Fruit fly (Drosophila melanogaster): ENCODE measurements around the gene CG14891.
A peak's percentile ranks its signal among the peaks of the same experiment; 100 is the strongest.

The CG14891 gene

DNA sequence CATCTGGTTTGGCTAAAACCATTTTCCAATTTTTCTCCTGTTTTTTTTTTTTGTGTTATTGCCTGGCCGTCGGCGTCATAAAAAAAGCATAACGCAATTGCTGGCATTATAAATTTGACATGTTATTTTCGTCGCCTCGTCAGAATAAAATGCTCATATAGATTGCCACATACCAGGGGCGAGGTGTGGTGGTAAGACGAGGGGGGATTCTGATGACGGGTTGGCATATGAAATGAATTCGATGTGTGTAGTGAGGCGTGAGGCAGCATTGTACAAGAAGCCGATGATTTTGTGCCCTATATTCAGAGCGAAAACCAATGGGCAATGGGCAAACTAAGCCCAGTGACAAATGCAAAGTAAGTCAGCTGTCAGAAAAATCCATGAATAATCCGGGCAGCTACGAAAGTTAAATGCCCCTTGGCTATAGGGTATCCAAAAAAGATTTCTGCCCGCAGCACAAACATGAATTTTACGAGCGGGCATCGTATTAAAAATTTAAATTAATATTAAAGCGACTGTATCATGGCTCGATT lies 12.6 kb upstream of the CG14891 start (continued):
- TF ChIP-seq Awh (GFP tag; IDR thresholded peaks at IDR 0.05) (no peak), pnt (GFP tag; optimal IDR thresholded peaks at IDR 0.05) (no peak), MESR4 (GFP tag; optimal IDR thresholded peaks at IDR 0.05) (no peak), nom (GFP tag; optimal IDR thresholded peaks at IDR 0.05) (no peak), Dll (GFP tag; IDR thresholded peaks at IDR 0.05; ENCODE audit: partially characterized antibody) (no peak), CG11723 (GFP tag; optimal IDR thresholded peaks at IDR 0.05) (no peak), zfh1 (GFP tag; IDR thresholded peaks at IDR 0.05) (no peak), ttk (GFP tag; IDR thresholded peaks at IDR 0.05) (0 out of 2 replicates have a peak, but pooled peaks have one; percentile 11), CG33557 (GFP tag; optimal IDR thresholded peaks at IDR 0.05) (no peak), sens-2 (GFP tag; IDR thresholded peaks at IDR 0.05) (no peak), B-H2 (GFP tag; optimal IDR thresholded peaks at IDR 0.05) (no peak), sens (GFP tag) (peak; percentile 40), CG31441 (GFP tag; IDR thresholded peaks at IDR 0.05) (no peak), HmgZ (tag; optimal IDR thresholded peaks at IDR 0.05) (no peak), CG32772 (GFP tag; IDR thresholded peaks at IDR 0.05) (0 out of 2 replicates have a peak, but pooled peaks have one; percentile 36), CG12942 (GFP tag; optimal IDR thresholded peaks at IDR 0.05) (no peak), Hmr (GFP tag; optimal IDR thresholded peaks at IDR 0.05) (no peak), CG10267 (tag; optimal IDR thresholded peaks at IDR 0.05) (no peak), sima (GFP tag; optimal IDR thresholded peaks at IDR 0.05) (no peak), HHEX (GFP tag; optimal IDR thresholded peaks at IDR 0.05) (no peak), CG12104 (GFP tag; optimal IDR thresholded peaks at IDR 0.05) (no peak), gro (GFP tag; optimal IDR thresholded peaks at IDR 0.05) (no peak), ind (GFP tag; optimal IDR thresholded peaks at IDR 0.05) (peak; percentile 12), CG4707 (GFP tag; optimal IDR thresholded peaks at IDR 0.05) (no peak), CG1024 (GFP tag; IDR thresholded peaks at IDR 0.05) (no peak), ase (GFP tag; IDR thresholded peaks at IDR 0.05) (0 out of 3 replicates have a peak, but pooled peaks have one; percentile 25), emc (GFP tag; optimal IDR thresholded peaks at IDR 0.05) (no peak), croc (GFP tag; conservative IDR thresholded peaks at IDR 0.05) (no peak), sob (GFP tag; IDR thresholded peaks at IDR 0.05) (no peak), hbn (GFP tag; IDR thresholded peaks at IDR 0.05; ENCODE audit: partially characterized antibody) (no peak), gcm2 (GFP tag; optimal IDR thresholded peaks at IDR 0.05) (no peak), CG3726 (GFP tag; IDR thresholded peaks at IDR 0.05) (no peak), nau (GFP tag; optimal IDR thresholded peaks at IDR 0.05) (no peak), CG10274 (GFP tag; optimal IDR thresholded peaks at IDR 0.05) (no peak), CG8359 (GFP tag; optimal IDR thresholded peaks at IDR 0.05; ENCODE audit: borderline replicate concordance) (no peak), jigr1 (GFP tag; IDR thresholded peaks at IDR 0.05) (no peak), Bteb2 (GFP tag; optimal IDR thresholded peaks at IDR 0.05) (no peak), pros (GFP tag; optimal IDR thresholded peaks at IDR 0.05) (no peak), CG6689 (GFP tag; IDR thresholded peaks at IDR 0.05) (no peak; the same call in 1 of the 2 replicates), amos (GFP tag; IDR thresholded peaks at IDR 0.05; ENCODE audit: partially characterized antibody) (no peak), kay (GFP tag; optimal IDR thresholded peaks at IDR 0.05) (no peak), CG10321 (GFP tag; IDR thresholded peaks at IDR 0.05) (no peak), CG2875 (GFP tag; optimal IDR thresholded peaks at IDR 0.05) (no peak), CG17361 (GFP tag; IDR thresholded peaks at IDR 0.05) (no peak), CG9609 (GFP tag; optimal IDR thresholded peaks at IDR 0.05) (no peak), bcd (GFP tag; optimal IDR thresholded peaks at IDR 0.05) (no peak), Six4 (GFP tag; optimal IDR thresholded peaks at IDR 0.05) (no peak), ci (GFP tag; IDR thresholded peaks at IDR 0.05) (no peak), gt (GFP tag; IDR thresholded peaks at IDR 0.05) (no peak), Xbp1 (GFP tag; optimal IDR thresholded peaks at IDR 0.05) (no peak), Fer2 (tag; optimal IDR thresholded peaks at IDR 0.05) (no peak)

All from whole organism, embryonic.